Worm (Caenorhabditis elegans) whole organism, young adult: ENCODE measurements around the gene slcr-46.1.

Experiments
- B0035.1 ChIP-seq: sonication (generic microtip); optimal IDR thresholded peaks from 2 replicates; lab custom pipeline; 2016; ENCODE audit warnings: missing genetic modification characterization, mild to moderate bottlenecking, missing compliant biosample characterization, missing genotype, missing genetic modification reagents
- C06A6.2 ChIP-seq: fragments of 200-800 bp; sonication (Bioruptor generic); conservative IDR thresholded peaks from 2 replicates; pipeline ENCODE4 v1.3.6; 2022; ENCODE audit warnings: missing genetic modification characterization, missing compliant biosample characterization
- C17E4.6 ChIP-seq: fragments of 200-800 bp; sonication (Bioruptor generic); IDR thresholded peaks from 2 replicates; pipeline ENCODE4 v1.3.6; 2022; ENCODE audit warnings: missing genetic modification reagents, missing genetic modification characterization, missing compliant biosample characterization
- D2030.7 ChIP-seq: fragments of 200-800 bp; sonication (Bioruptor generic); IDR thresholded peaks from 2 replicates; pipeline ENCODE4 v1.3.6; 2022; ENCODE audit warnings: missing genetic modification reagents, missing genetic modification characterization, missing compliant biosample characterization
- F37B4.10 ChIP-seq: fragments of 200-800 bp; sonication (Bioruptor generic); IDR thresholded peaks from 2 replicates; pipeline ENCODE4 v1.3.6; 2022; ENCODE audit warnings: missing genetic modification characterization, missing compliant biosample characterization
- F52B5.7 ChIP-seq: sonication (generic microtip); optimal IDR thresholded peaks from 2 replicates; lab custom pipeline; 2016; ENCODE audit warnings: mild to moderate bottlenecking, missing genetic modification characterization, missing compliant biosample characterization
- K12H6.12 ChIP-seq: fragments of 200-800 bp; sonication (Bioruptor generic); optimal IDR thresholded peaks from 2 replicates; lab custom pipeline; 2018; ENCODE audit warnings: mild to moderate bottlenecking, missing genetic modification characterization, missing compliant biosample characterization
- T07F8.4 ChIP-seq: sonication (generic microtip); optimal IDR thresholded peaks from 2 replicates; lab custom pipeline; 2016; ENCODE audit warnings: mild to moderate bottlenecking, missing genetic modification characterization, moderate library complexity, missing compliant biosample characterization
- T26A5.8 ChIP-seq: sonication (generic microtip); optimal IDR thresholded peaks from 2 replicates; lab custom pipeline; 2016; ENCODE audit warnings: missing genetic modification characterization, missing compliant biosample characterization
- Y53F4B.3 ChIP-seq: fragments of 200-800 bp; sonication (Bioruptor generic); IDR thresholded peaks from 2 replicates; pipeline ENCODE4 v1.3.6; 2022; ENCODE audit warnings: missing genetic modification reagents, missing genetic modification characterization, missing compliant biosample characterization
- Y79H2A.3 ChIP-seq: fragments of 200-800 bp; sonication (Bioruptor generic); conservative IDR thresholded peaks from 2 replicates; pipeline ENCODE4 v1.3.6; 2022; ENCODE audit warnings: missing genetic modification reagents, missing genetic modification characterization, missing compliant biosample characterization
- ama-1 ChIP-seq, 3 experiments: fragments of 150-350 bp in 1 of 3; sonication (generic microtip) in 2 of 3; optimal IDR thresholded peaks; 2 replicates each; lab custom pipeline; 2014 to 2018; ENCODE audit warnings: missing biosample characterization in 2 of 3, missing genetic modification characterization in 2 of 3, missing genetic modification reagents in 2 of 3
- attf-3 ChIP-seq: fragments of 200-800 bp; sonication (Bioruptor generic); conservative IDR thresholded peaks from 2 replicates; pipeline ENCODE4 v1.3.6; 2022; ENCODE audit warnings: missing genetic modification reagents, missing genetic modification characterization, missing compliant biosample characterization
- cebp-1 ChIP-seq, 2 experiments: fragments of 200-800 bp in 1 of 2; sonication (Bioruptor generic) in 1 of 2; sonication (generic microtip) in 1 of 2; IDR thresholded peaks in 1 of 2; optimal IDR thresholded peaks in 1 of 2; 2 replicates each; pipeline versions ENCODE4 v1.3.6 to Lab custom; 2017 to 2022; ENCODE audit warnings: missing compliant biosample characterization in 2 of 2, missing genetic modification characterization in 2 of 2, mild to moderate bottlenecking in 1 of 2, missing genetic modification reagents in 1 of 2, moderate library complexity in 1 of 2
- ceh-79 ChIP-seq: sonication (generic microtip); optimal IDR thresholded peaks from 2 replicates; lab custom pipeline; 2017; ENCODE audit warnings: mild to moderate bottlenecking, missing genetic modification characterization, missing compliant biosample characterization
- ceh-91 ChIP-seq: fragments of 200-800 bp; sonication (Bioruptor generic); IDR thresholded peaks from 2 replicates; pipeline ENCODE4 v1.3.6; 2022; ENCODE audit warnings: missing genetic modification reagents, missing genetic modification characterization, missing compliant biosample characterization
- die-1 ChIP-seq: sonication (generic microtip); optimal IDR thresholded peaks from 2 replicates; lab custom pipeline; 2016; ENCODE audit warnings: missing genotype, mild to moderate bottlenecking, missing genetic modification characterization, missing compliant biosample characterization
- dox-1 ChIP-seq: fragments of 200-800 bp; sonication (Bioruptor generic); IDR thresholded peaks from 2 replicates; pipeline ENCODE4 v1.3.6; 2022; ENCODE audit warnings: missing genetic modification reagents, missing genetic modification characterization, missing compliant biosample characterization
- dpl-1 ChIP-seq: fragments of 150-350 bp; optimal IDR thresholded peaks from 2 replicates; lab custom pipeline; 2014; ENCODE audit warnings: missing biosample characterization, missing genetic modification reagents, missing genetic modification characterization
- let-607 ChIP-seq, 2 experiments: fragments of 200-800 bp in 1 of 2; sonication (Bioruptor generic) in 1 of 2; sonication (generic microtip) in 1 of 2; optimal IDR thresholded peaks; 2 replicates each; lab custom pipeline; 2016 to 2018; ENCODE audit warnings: mild to moderate bottlenecking in 2 of 2, missing compliant biosample characterization in 2 of 2, missing genetic modification characterization in 2 of 2, moderate library complexity in 2 of 2, missing genotype in 1 of 2
- lin-26 ChIP-seq: fragments of 200-800 bp; sonication (Bioruptor generic); IDR thresholded peaks from 2 replicates; pipeline ENCODE4 v1.3.6; 2022; ENCODE audit warnings: missing genetic modification reagents, missing genetic modification characterization, missing compliant biosample characterization
- lin-35 ChIP-seq, 3 experiments: fragments of 150-350 bp in 2 of 3; sonication (generic microtip) in 1 of 3; optimal IDR thresholded peaks; 2 replicates each; lab custom pipeline; 2014 to 2018; ENCODE audit warnings: missing biosample characterization in 3 of 3, missing genetic modification characterization in 3 of 3, missing genetic modification reagents in 3 of 3
- lin-54 ChIP-seq: fragments of 200-800 bp; sonication (Bioruptor generic); optimal IDR thresholded peaks from 2 replicates; lab custom pipeline; 2018; ENCODE audit warnings: mild to moderate bottlenecking, missing genetic modification characterization, missing compliant biosample characterization
- mel-28 ChIP-seq: sonication (generic microtip); optimal IDR thresholded peaks from 2 replicates; lab custom pipeline; 2016; ENCODE audit warnings: borderline replicate concordance, mild to moderate bottlenecking, missing genetic modification characterization, missing compliant biosample characterization
- mes-4 ChIP-seq: sonication (generic microtip); optimal IDR thresholded peaks from 2 replicates; lab custom pipeline; 2016; ENCODE audit warnings: missing genotype, missing genetic modification characterization, missing compliant biosample characterization
- nfya-2 ChIP-seq: fragments of 200-800 bp; sonication (Bioruptor generic); IDR thresholded peaks from 2 replicates; pipeline ENCODE4 v1.3.6; 2022; ENCODE audit warnings: missing genetic modification reagents, missing genetic modification characterization, missing compliant biosample characterization
- nfyb-1 ChIP-seq: fragments of 200-800 bp; sonication (Bioruptor generic); IDR thresholded peaks from 2 replicates; pipeline ENCODE4 v1.3.6; 2022; ENCODE audit warnings: missing genetic modification reagents, missing genetic modification characterization, missing compliant biosample characterization
- nhr-179 ChIP-seq: sonication (generic microtip); optimal IDR thresholded peaks from 2 replicates; lab custom pipeline; 2016; ENCODE audit warnings: mild to moderate bottlenecking, missing genetic modification characterization, missing compliant biosample characterization
- nhr-80 ChIP-seq: sonication (generic microtip); optimal IDR thresholded peaks from 2 replicates; lab custom pipeline; 2016; ENCODE audit warnings: missing genetic modification characterization, missing compliant biosample characterization
- pbrm-1 ChIP-seq: fragments of 200-800 bp; sonication (Bioruptor generic); IDR thresholded peaks from 2 replicates; pipeline ENCODE4 v1.3.6; 2022; ENCODE audit warnings: missing genetic modification reagents, missing genetic modification characterization, missing compliant biosample characterization
- rec-8 ChIP-seq, 2 experiments: sonication (generic microtip); optimal IDR thresholded peaks; 2 replicates each; lab custom pipeline; 2016; ENCODE audit warnings: mild to moderate bottlenecking in 2 of 2, missing genetic modification characterization in 2 of 2, missing genetic modification reagents in 2 of 2, missing genotype in 2 of 2, missing biosample characterization in 1 of 2, missing compliant biosample characterization in 1 of 2, moderate library complexity in 1 of 2
- rpc-1 ChIP-seq, 2 experiments: fragments of 150-350 bp in 1 of 2; sonication (generic microtip) in 1 of 2; optimal IDR thresholded peaks; 2 replicates each; lab custom pipeline; 2014 to 2018; ENCODE audit warnings: missing biosample characterization in 1 of 2, missing genetic modification characterization in 1 of 2, missing genetic modification reagents in 1 of 2, missing genotype in 1 of 2
- sdz-38 ChIP-seq: sonication (generic microtip); optimal IDR thresholded peaks from 2 replicates; lab custom pipeline; 2016; ENCODE audit warnings: missing genotype, missing genetic modification characterization, missing compliant biosample characterization
- snpc-4 ChIP-seq, 5 experiments: fragments of 150-350 bp in 1 of 5; sonication (generic microtip) in 4 of 5; optimal IDR thresholded peaks; 2 replicates each; lab custom pipeline; 2014 to 2018; ENCODE audit warnings: missing genetic modification characterization in 5 of 5, missing biosample characterization in 3 of 5, antibody characterized with exemption in 2 of 5, mild to moderate bottlenecking in 2 of 5, missing compliant biosample characterization in 2 of 5, missing genotype in 2 of 5, moderate library complexity in 2 of 5, missing genetic modification reagents in 1 of 5
- tbp1 ChIP-seq: fragments of 200-800 bp; sonication (Bioruptor generic); optimal IDR thresholded peaks from 2 replicates; lab custom pipeline; 2018; ENCODE audit warnings: mild to moderate bottlenecking, missing genetic modification characterization, missing compliant biosample characterization
- unc-130 ChIP-seq: sonication (generic microtip); optimal IDR thresholded peaks from 2 replicates; lab custom pipeline; 2016; ENCODE audit warnings: missing genetic modification reagents, missing genetic modification characterization, missing compliant biosample characterization
- unc-62 ChIP-seq: fragments of 150-350 bp; optimal IDR thresholded peaks from 2 replicates; lab custom pipeline; 2014; ENCODE audit warnings: missing biosample characterization, missing genetic modification reagents, missing genetic modification characterization
- ztf-18 ChIP-seq: sonication (generic microtip); optimal IDR thresholded peaks from 2 replicates; lab custom pipeline; 2016; ENCODE audit warnings: missing genotype, mild to moderate bottlenecking, missing genetic modification characterization, missing compliant biosample characterization
- ztf-6 ChIP-seq: fragments of 200-800 bp; sonication (Bioruptor generic); IDR thresholded peaks from 2 replicates; pipeline ENCODE4 v1.3.6; 2022; ENCODE audit warnings: missing genetic modification reagents, missing genetic modification characterization, missing compliant biosample characterization

slcr-46.1 gene

ce11 chrX:4662293-4662825 is 30.2 kb downstream of the slcr-46.1 start (continued):
- TF ChIP-seq rec-8 (tag; optimal IDR thresholded peaks at IDR 0.05; lab: Kevin White, UChicago), result no peak
- no peak for TF ChIP-seq let-607 (tag; optimal IDR thresholded peaks at IDR 0.05; lab: Kevin White, UChicago)
- TF ChIP-seq nhr-80, result peak; percentile 91
- TF ChIP-seq T26A5.8 (tag; lab: Kevin White, UChicago), result no peak
- TF ChIP-seq lin-26 (GFP tag; lab: Robert Waterston, UW), result no peak
- TF ChIP-seq ceh-91, result no peak
- no peak for TF ChIP-seq sdz-38
- TF ChIP-seq lin-54 (GFP tag; lab: Kevin White, UChicago), result no peak
- TF ChIP-seq die-1 (tag; lab: Kevin White, UChicago), result no peak
- no peak for TF ChIP-seq ztf-6 (GFP tag; lab: Robert Waterston, UW)
- no peak for TF ChIP-seq snpc-4 (GFP tag; optimal IDR thresholded peaks at IDR 0.05; lab: Kevin White, UChicago)
- TF ChIP-seq snpc-4 (tag; optimal IDR thresholded peaks at IDR 0.05; lab: Kevin White, UChicago), result no peak
- TF ChIP-seq ama-1 (optimal IDR thresholded peaks at IDR 0.05; lab: Kevin White, UChicago), result no peak
- no peak for TF ChIP-seq ama-1 (GFP tag; optimal IDR thresholded peaks at IDR 0.05; lab: Kevin White, UChicago)
- no peak for TF ChIP-seq ceh-79 (tag; lab: Kevin White, UChicago)
- no peak for TF ChIP-seq F37B4.10 (GFP tag; lab: Robert Waterston, UW)
- peak; percentile 30 for TF ChIP-seq K12H6.12 (tag; lab: Kevin White, UChicago)
- peak; percentile 22 for TF ChIP-seq unc-62 (GFP tag; lab: Kevin White, UChicago)
- TF ChIP-seq pbrm-1 (GFP tag; lab: Robert Waterston, UW), result no peak
- no peak for TF ChIP-seq unc-130
- TF ChIP-seq cebp-1 (GFP tag; IDR thresholded peaks at IDR 0.05; lab: Robert Waterston, UW), result peak; percentile 96
- peak; percentile 98 for TF ChIP-seq cebp-1 (tag; optimal IDR thresholded peaks at IDR 0.05; lab: Kevin White, UChicago)
- no peak for TF ChIP-seq rpc-1 (optimal IDR thresholded peaks at IDR 0.05; lab: Kevin White, UChicago)
- no peak for TF ChIP-seq rpc-1 (tag; optimal IDR thresholded peaks at IDR 0.05; lab: Kevin White, UChicago)
- TF ChIP-seq Y79H2A.3 (GFP tag; lab: Robert Waterston, UW), result no peak
- no peak for TF ChIP-seq Y53F4B.3 (GFP tag; lab: Robert Waterston, UW)
- no peak for TF ChIP-seq B0035.1 (tag; lab: Kevin White, UChicago)
- TF ChIP-seq F52B5.7 (tag; lab: Kevin White, UChicago), result no peak
- no peak for TF ChIP-seq nfya-2 (GFP tag; lab: Robert Waterston, UW)
- TF ChIP-seq T07F8.4 (tag; lab: Kevin White, UChicago), result no peak
- TF ChIP-seq nfyb-1 (GFP tag; lab: Robert Waterston, UW), result peak; percentile 60; the same call in 1 of the 2 replicates
- TF ChIP-seq attf-3 (GFP tag; lab: Robert Waterston, UW), result no peak
- no peak for TF ChIP-seq nhr-179 (tag; lab: Kevin White, UChicago)
- TF ChIP-seq lin-35 (GFP tag; optimal IDR thresholded peaks at IDR 0.05; lab: Kevin White, UChicago), result no peak
- TF ChIP-seq C06A6.2 (GFP tag; lab: Robert Waterston, UW), result no peak
- no peak for TF ChIP-seq ztf-18
- no peak for TF ChIP-seq C17E4.6
- TF ChIP-seq mes-4 (tag; lab: Kevin White, UChicago), result no peak
- no peak for TF ChIP-seq dpl-1 (GFP tag; lab: Kevin White, UChicago)
- no peak for TF ChIP-seq D2030.7
- TF ChIP-seq dox-1 (GFP tag; lab: Robert Waterston, UW), result peak; percentile 47; the same call in 1 of the 2 replicates
- no peak for TF ChIP-seq mel-28 (tag; lab: Kevin White, UChicago)
- TF ChIP-seq tbp1 (GFP tag; lab: Kevin White, UChicago), result no peak
